Fruit fly (Drosophila melanogaster): ENCODE results near the gene Cdc23.
"Not testable (repeated sequence)": the region's sequence is repeated elsewhere in the genome, so short reads cannot be mapped to it uniquely, and the experiment has no call there.

The Cdc23 gene

dm6 chr2L:20431210-20431609 lies 27.9 kb upstream of the Cdc23 start:
- TF ChIP-seq pan (optimal IDR thresholded peaks at IDR 0.05) (no peak), Dll (optimal IDR thresholded peaks at IDR 0.05) (no peak), EcR (GFP tag; optimal IDR thresholded peaks at IDR 0.05) (no peak)

dm6 chr2L:20434779-20435178 lies 24.4 kb upstream of the Cdc23 start:
- TF ChIP-seq usp (GFP tag; optimal IDR thresholded peaks at IDR 0.05), result no peak

dm6 chr2L:20435199-20435598 lies 23.9 kb upstream of the Cdc23 start:
- TF ChIP-seq EcR (GFP tag; optimal IDR thresholded peaks at IDR 0.05) (no peak), pan (optimal IDR thresholded peaks at IDR 0.05) (no peak), Dll (optimal IDR thresholded peaks at IDR 0.05) (no peak), usp (GFP tag; optimal IDR thresholded peaks at IDR 0.05) (no peak), psq (optimal IDR thresholded peaks at IDR 0.05) (no peak), CG8478 (optimal IDR thresholded peaks at IDR 0.05) (no peak)

dm6 chr2L:20437873-20438272 lies 21.3 kb upstream of the Cdc23 start:
- TF ChIP-seq Dll (optimal IDR thresholded peaks at IDR 0.05) (no peak), pan (optimal IDR thresholded peaks at IDR 0.05) (no peak), psq (optimal IDR thresholded peaks at IDR 0.05) (no peak), CG8478 (optimal IDR thresholded peaks at IDR 0.05) (no peak), usp (GFP tag; optimal IDR thresholded peaks at IDR 0.05) (no peak), EcR (GFP tag; optimal IDR thresholded peaks at IDR 0.05) (no peak)

dm6 chr2L:20438474-20438873 lies 20.7 kb upstream of the Cdc23 start:
- TF ChIP-seq Dll (optimal IDR thresholded peaks at IDR 0.05), result no peak
- TF ChIP-seq CG8478 (optimal IDR thresholded peaks at IDR 0.05), result no peak
- TF ChIP-seq pan (optimal IDR thresholded peaks at IDR 0.05), result no peak
- TF ChIP-seq usp (GFP tag; optimal IDR thresholded peaks at IDR 0.05), result no peak
- no peak for TF ChIP-seq psq (optimal IDR thresholded peaks at IDR 0.05)
- no peak for TF ChIP-seq EcR (GFP tag; optimal IDR thresholded peaks at IDR 0.05)

DNA sequence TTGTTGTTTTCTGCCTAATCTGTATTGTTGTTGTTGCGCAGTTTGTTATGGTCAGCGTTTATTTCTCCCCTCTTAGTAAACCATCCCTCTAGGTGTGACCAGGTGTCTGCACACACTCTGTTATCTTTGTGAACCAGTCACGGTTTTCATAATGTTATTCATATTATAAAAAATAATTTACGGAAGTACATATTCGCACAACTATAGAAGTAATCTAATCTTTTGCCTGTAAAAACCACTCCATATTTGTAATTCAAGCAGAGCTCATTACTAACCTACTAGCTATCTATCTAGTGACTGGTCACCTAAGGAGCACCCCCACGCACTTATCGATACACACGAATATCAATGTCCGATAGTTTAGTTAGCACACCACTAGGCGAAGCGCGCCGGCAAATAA lies 9.3 kb upstream of the Cdc23 start, which contains the start of the genes CG31683 and CG31687:
Gene CG31683 (minus strand): TSS at position 101 of the 400 bp plus-strand sequence.
Gene CG31687 (plus strand): TSS at position 362 of the 400 bp plus-strand sequence.
- not testable (repeated sequence) for TF ChIP-seq CG8478 (optimal IDR thresholded peaks at IDR 0.05); psq (optimal IDR thresholded peaks at IDR 0.05); usp (GFP tag; optimal IDR thresholded peaks at IDR 0.05)

dm6 chr2L:20463316-20463856 lies 4.2 kb downstream of the Cdc23 start, which contains the start of gene CG2493:
CG2493 (minus strand) TSS chr2L:20463444.
- TF ChIP-seq CG8478 (optimal IDR thresholded peaks at IDR 0.05) (no peak), psq (optimal IDR thresholded peaks at IDR 0.05) (no peak)

- TF ChIP-seq EcR (GFP tag; optimal IDR thresholded peaks at IDR 0.05) (no peak), Dll (optimal IDR thresholded peaks at IDR 0.05) (no peak), CG8478 (optimal IDR thresholded peaks at IDR 0.05) (no peak), psq (optimal IDR thresholded peaks at IDR 0.05) (no peak), usp (GFP tag; optimal IDR thresholded peaks at IDR 0.05) (no peak), pan (optimal IDR thresholded peaks at IDR 0.05) (no peak)
Observed at dm6 chr2L:20464385-20464784, 5.2 kb downstream of the Cdc23 start.

dm6 chr2L:20473285-20473684 lies 14.1 kb downstream of the Cdc23 start, which contains the start of gene CG43233:
CG43233 (minus strand) TSS chr2L:20473385.
- no peak for TF ChIP-seq Dll (optimal IDR thresholded peaks at IDR 0.05)

- TF ChIP-seq psq (optimal IDR thresholded peaks at IDR 0.05) (no peak), Dll (optimal IDR thresholded peaks at IDR 0.05) (no peak), pan (optimal IDR thresholded peaks at IDR 0.05) (no peak), CG8478 (optimal IDR thresholded peaks at IDR 0.05) (no peak), usp (GFP tag; optimal IDR thresholded peaks at IDR 0.05) (no peak), EcR (GFP tag; optimal IDR thresholded peaks at IDR 0.05) (peak in 1 of 2 experiments; percentile 79)
Observed at dm6 chr2L:20476718-20477277, 17.7 kb downstream of the Cdc23 start.

- TF ChIP-seq pan (optimal IDR thresholded peaks at IDR 0.05) (no peak), EcR (GFP tag; optimal IDR thresholded peaks at IDR 0.05) (no peak), Dll (optimal IDR thresholded peaks at IDR 0.05) (no peak), psq (optimal IDR thresholded peaks at IDR 0.05) (no peak), CG8478 (optimal IDR thresholded peaks at IDR 0.05) (no peak), usp (GFP tag; optimal IDR thresholded peaks at IDR 0.05) (no peak)
Observed at dm6 chr2L:20478549-20479238, 19.6 kb downstream of the Cdc23 start.

- TF ChIP-seq CG8478 (optimal IDR thresholded peaks at IDR 0.05), result no peak
- TF ChIP-seq EcR (GFP tag; optimal IDR thresholded peaks at IDR 0.05), result no peak
- TF ChIP-seq usp (GFP tag; optimal IDR thresholded peaks at IDR 0.05), result no peak
- TF ChIP-seq Dll (optimal IDR thresholded peaks at IDR 0.05), result no peak
- no peak for TF ChIP-seq psq (optimal IDR thresholded peaks at IDR 0.05)
- no peak for TF ChIP-seq pan (optimal IDR thresholded peaks at IDR 0.05)
Observed at dm6 chr2L:20479694-20480093, 20.6 kb downstream of the Cdc23 start.
